Fruit fly (Drosophila melanogaster) S2 (cell line): ENCODE measurements around the gene CG10338.
A peak's percentile ranks its signal among the peaks of the same experiment; 100 is the strongest.

ENCODE experiments used
- CG8478 ChIP-seq: fragments of >200 bp; optimal IDR thresholded peaks from 2 replicates; lab custom pipeline; 2018
- CTCF ChIP-seq, 2 experiments: fragments of >200 bp; optimal IDR thresholded peaks; 2 replicates each; lab custom pipeline; 2018

CG10338 gene

dm6 chr2L:18677910-18678639, 17.4 kb upstream of the CG10338 start:
- no peak for TF ChIP-seq CG8478 (lab: Kevin White, UChicago)
- TF ChIP-seq CTCF (optimal IDR thresholded peaks at IDR 0.05; lab: Kevin White, UChicago) = no peak

- TF ChIP-seq CTCF (optimal IDR thresholded peaks at IDR 0.05; lab: Kevin White, UChicago) = no peak
- no peak for TF ChIP-seq CG8478 (lab: Kevin White, UChicago)
Measured at dm6 chr2L:18681903-18682302, 13.6 kb upstream of the CG10338 start, which contains the start of gene tos. TSS of gene tos (minus strand) at chr2L:18682075.

- TF ChIP-seq CTCF (optimal IDR thresholded peaks at IDR 0.05; lab: Kevin White, UChicago) (no peak), CG8478 (lab: Kevin White, UChicago) (no peak)
Measured at dm6 chr2L:18687827-18688226, 7.6 kb upstream of the CG10338 start.

dm6 chr2L:18688646-18689296, 6.7 kb upstream of the CG10338 start, which contains the start of gene msl-1:
TSS of gene msl-1 (minus strand) at chr2L:18688800.
- peak; percentile 36 to 46 for TF ChIP-seq CTCF (optimal IDR thresholded peaks at IDR 0.05; lab: Kevin White, UChicago)
- TF ChIP-seq CG8478 (lab: Kevin White, UChicago) = no peak

dm6 chr2L:18689376-18689775, 6.1 kb upstream of the CG10338 start, which contains the start of gene CG10336:
TSS of gene CG10336 (plus strand) at chr2L:18689528.
- no peak for TF ChIP-seq CG8478 (lab: Kevin White, UChicago)
- TF ChIP-seq CTCF (optimal IDR thresholded peaks at IDR 0.05; lab: Kevin White, UChicago) = no peak

dm6 chr2L:18693877-18694723, 1.4 kb upstream of the CG10338 start:
- TF ChIP-seq CTCF (optimal IDR thresholded peaks at IDR 0.05; lab: Kevin White, UChicago) (no peak), CG8478 (lab: Kevin White, UChicago) (no peak)

dm6 chr2L:18694724-18695105, 749 bp upstream of the CG10338 start:
- TF ChIP-seq CTCF (optimal IDR thresholded peaks at IDR 0.05; lab: Kevin White, UChicago) (no peak), CG8478 (lab: Kevin White, UChicago) (no peak)

dm6 chr2L:18698559-18699130, 3.2 kb downstream of the CG10338 start, which contains the start of gene CG10341:
TSS of gene CG10341 (plus strand) at chr2L:18698714.
- TF ChIP-seq CTCF (optimal IDR thresholded peaks at IDR 0.05; lab: Kevin White, UChicago) (no peak), CG8478 (lab: Kevin White, UChicago) (no peak)

- no peak for TF ChIP-seq CTCF (optimal IDR thresholded peaks at IDR 0.05; lab: Kevin White, UChicago)
- no peak for TF ChIP-seq CG8478 (lab: Kevin White, UChicago)
Measured at dm6 chr2L:18702721-18703488, 7.4 kb downstream of the CG10338 start, which contains the start of the genes CG10376 and CG10343. TSS of gene CG10376 (minus strand) at chr2L:18703105. TSS of gene CG10343 (plus strand) at chr2L:18703473.

- TF ChIP-seq CTCF (optimal IDR thresholded peaks at IDR 0.05; lab: Kevin White, UChicago) = no peak
- TF ChIP-seq CG8478 (lab: Kevin White, UChicago) = no peak
Measured at dm6 chr2L:18705617-18706046, 10.2 kb downstream of the CG10338 start, which contains the start of gene Jwa. TSS of gene Jwa (minus strand) at chr2L:18705703.

- TF ChIP-seq CG8478 (lab: Kevin White, UChicago) (no peak), CTCF (optimal IDR thresholded peaks at IDR 0.05; lab: Kevin White, UChicago) (no peak)
Measured at dm6 chr2L:18707844-18708238, 12.4 kb downstream of the CG10338 start.

- TF ChIP-seq CG8478 (lab: Kevin White, UChicago) (no peak), CTCF (optimal IDR thresholded peaks at IDR 0.05; lab: Kevin White, UChicago) (no peak)
Measured at dm6 chr2L:18708239-18708891, 12.9 kb downstream of the CG10338 start, which contains the start of the genes Faf2 and Grip71. TSS of gene Faf2 (minus strand) at chr2L:18708688. TSS of gene Grip71 (plus strand) at chr2L:18708846.

dm6 chr2L:18713686-18714085, 18.2 kb downstream of the CG10338 start, which contains the start of gene Irk3:
TSS of gene Irk3 (minus strand) at chr2L:18713748.
- TF ChIP-seq CG8478 (lab: Kevin White, UChicago) (no peak), CTCF (optimal IDR thresholded peaks at IDR 0.05; lab: Kevin White, UChicago) (no peak)
